Fruit fly (Drosophila melanogaster): ENCODE results near the gene CG7084.

The CG7084 gene

DNA sequence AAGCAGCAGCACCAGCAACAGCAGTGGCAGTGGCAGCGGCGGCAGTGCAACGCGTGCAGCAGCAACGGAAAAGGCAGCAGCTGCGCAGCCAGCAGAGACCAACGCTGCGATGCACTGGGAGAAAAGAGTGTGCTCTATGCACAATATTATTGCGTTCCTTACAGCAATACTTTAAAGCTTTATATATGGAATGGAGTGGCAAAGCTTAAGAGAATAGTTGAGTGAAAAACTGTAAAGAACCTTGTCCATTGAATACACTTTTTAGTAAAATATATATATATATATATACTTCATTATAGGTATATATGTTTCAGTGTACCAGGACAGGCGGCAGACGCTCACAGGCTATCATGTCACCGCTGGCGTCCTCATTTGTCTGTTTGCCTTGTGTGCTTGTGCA, 26.1 kb downstream of the CG7084 start:
- TF ChIP-seq rgr (GFP tag; optimal IDR thresholded peaks at IDR 0.05) = peak; percentile 19
- no peak for TF ChIP-seq tai (GFP tag; optimal IDR thresholded peaks at IDR 0.05)
- TF ChIP-seq Mio (GFP tag; optimal IDR thresholded peaks at IDR 0.05) = no peak
- no peak for TF ChIP-seq Rel (GFP tag; optimal IDR thresholded peaks at IDR 0.05)
- TF ChIP-seq Rel (tag; optimal IDR thresholded peaks at IDR 0.05) = no peak
- TF ChIP-seq Jra (GFP tag; optimal IDR thresholded peaks at IDR 0.05) = no peak
- TF ChIP-seq sage (GFP tag; optimal IDR thresholded peaks at IDR 0.05) = no peak
- peak; percentile 22 for TF ChIP-seq Sp1 (GFP tag; optimal IDR thresholded peaks at IDR 0.05)
- TF ChIP-seq woc (GFP tag; optimal IDR thresholded peaks at IDR 0.05) = no peak
- TF ChIP-seq Abd-B (GFP tag; optimal IDR thresholded peaks at IDR 0.05) = no peak
- peak; percentile 20 for TF ChIP-seq h (GFP tag; optimal IDR thresholded peaks at IDR 0.05)
- no peak for TF ChIP-seq ey (GFP tag; optimal IDR thresholded peaks at IDR 0.05)
- no peak for TF ChIP-seq dl (GFP tag; optimal IDR thresholded peaks at IDR 0.05; ENCODE audit: insufficient read depth in 1 of 2, partially characterized antibody in 2 of 2)
- TF ChIP-seq CrebA (GFP tag; optimal IDR thresholded peaks at IDR 0.05; ENCODE audit: borderline replicate concordance) = no peak
- no peak for TF ChIP-seq Hr78 (GFP tag; optimal IDR thresholded peaks at IDR 0.05)
- peak; percentile 44 for TF ChIP-seq HLH106 (tag; optimal IDR thresholded peaks at IDR 0.05)
- TF ChIP-seq Hnf4 (GFP tag; optimal IDR thresholded peaks at IDR 0.05) = no peak
- TF ChIP-seq Vsx2 (GFP tag; optimal IDR thresholded peaks at IDR 0.05; ENCODE audit: partially characterized antibody) = no peak
- TF ChIP-seq foxo (GFP tag; optimal IDR thresholded peaks at IDR 0.05) = peak in 1 of 2 experiments; percentile 35
- TF ChIP-seq Dfd (GFP tag; optimal IDR thresholded peaks at IDR 0.05) = no peak
- TF ChIP-seq CG32264 (GFP tag; optimal IDR thresholded peaks at IDR 0.05) = no peak
- TF ChIP-seq Dif (GFP tag; optimal IDR thresholded peaks at IDR 0.05; ENCODE audit: partially characterized antibody) = no peak
- TF ChIP-seq usp (GFP tag; optimal IDR thresholded peaks at IDR 0.05) = no peak
- TF ChIP-seq br (GFP tag; optimal IDR thresholded peaks at IDR 0.05) = no peak
- no peak for TF ChIP-seq CG9705 (GFP tag; optimal IDR thresholded peaks at IDR 0.05)
- no peak for TF ChIP-seq jim (GFP tag; optimal IDR thresholded peaks at IDR 0.05)
- TF ChIP-seq Hr83 (GFP tag; optimal IDR thresholded peaks at IDR 0.05; ENCODE audit: poor library complexity, severe bottlenecking) = no peak
- no peak for TF ChIP-seq pan (optimal IDR thresholded peaks at IDR 0.05)
- peak; percentile 15 for TF ChIP-seq dmrt93B (GFP tag; optimal IDR thresholded peaks at IDR 0.05)
- no peak for TF ChIP-seq Myc (optimal IDR thresholded peaks at IDR 0.05)
- TF ChIP-seq GATAd (GFP tag; optimal IDR thresholded peaks at IDR 0.05) = no peak
- no peak for TF ChIP-seq OdsH (GFP tag; optimal IDR thresholded peaks at IDR 0.05)
- TF ChIP-seq lola (GFP tag; optimal IDR thresholded peaks at IDR 0.05) = no peak
- no peak for TF ChIP-seq N (GFP tag; optimal IDR thresholded peaks at IDR 0.05)
- TF ChIP-seq sv (GFP tag; optimal IDR thresholded peaks at IDR 0.05) = no peak
- TF ChIP-seq psq (GFP tag; optimal IDR thresholded peaks at IDR 0.05) = peak; percentile 42
- no peak for TF ChIP-seq dsf (GFP tag; optimal IDR thresholded peaks at IDR 0.05; ENCODE audit: borderline replicate concordance)
- TF ChIP-seq fru (GFP tag; optimal IDR thresholded peaks at IDR 0.05) = peak; percentile 12
- no peak for TF ChIP-seq brk (GFP tag; optimal IDR thresholded peaks at IDR 0.05)

DNA sequence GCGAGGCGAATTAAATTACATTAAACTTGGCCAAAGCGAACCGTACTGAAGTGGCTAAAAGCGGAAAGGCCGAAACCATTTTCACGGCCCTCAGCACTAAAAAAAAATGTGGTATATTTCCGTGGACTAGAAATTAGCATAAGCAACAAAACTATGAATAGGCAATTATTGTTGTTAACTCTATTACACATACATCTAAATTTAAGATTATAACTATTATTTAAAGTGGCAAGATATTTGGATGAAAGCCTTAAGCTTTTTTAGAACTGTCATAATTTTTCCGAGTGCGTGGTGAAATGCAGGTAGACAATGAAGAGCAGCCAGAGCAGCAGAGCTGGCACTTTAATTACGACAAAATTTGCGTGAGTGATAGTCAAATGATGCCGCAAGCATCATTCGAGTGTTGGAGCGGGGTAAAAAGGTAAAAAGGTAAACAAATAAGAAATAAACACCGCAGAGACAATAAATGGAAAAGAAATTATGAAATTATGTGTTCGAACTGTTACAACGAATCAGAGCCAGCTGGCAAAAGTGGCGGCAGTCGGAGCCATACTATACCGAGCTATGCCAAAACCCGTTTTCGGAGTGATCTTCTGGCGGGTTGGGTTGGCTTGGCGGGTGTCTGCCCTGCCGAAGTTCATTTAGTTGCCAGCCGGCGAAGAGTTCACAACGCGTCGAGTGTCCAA, 30.2 kb downstream of the CG7084 start, which contains the start of gene CG7080:
Gene CG7080, plus strand, starts transcription at position 636 of the 686 bp plus-strand sequence.
- no peak for TF ChIP-seq Dif (GFP tag; optimal IDR thresholded peaks at IDR 0.05; ENCODE audit: partially characterized antibody)
- no peak for TF ChIP-seq rgr (GFP tag; optimal IDR thresholded peaks at IDR 0.05)
- peak; percentile 1 for TF ChIP-seq h (GFP tag; optimal IDR thresholded peaks at IDR 0.05)
- no peak for TF ChIP-seq usp (GFP tag; optimal IDR thresholded peaks at IDR 0.05)
- TF ChIP-seq Hr83 (GFP tag; optimal IDR thresholded peaks at IDR 0.05; ENCODE audit: poor library complexity, severe bottlenecking) = no peak
